Worm (Caenorhabditis elegans): Measurements from ENCODE around the gene gbh-1.

DNA sequence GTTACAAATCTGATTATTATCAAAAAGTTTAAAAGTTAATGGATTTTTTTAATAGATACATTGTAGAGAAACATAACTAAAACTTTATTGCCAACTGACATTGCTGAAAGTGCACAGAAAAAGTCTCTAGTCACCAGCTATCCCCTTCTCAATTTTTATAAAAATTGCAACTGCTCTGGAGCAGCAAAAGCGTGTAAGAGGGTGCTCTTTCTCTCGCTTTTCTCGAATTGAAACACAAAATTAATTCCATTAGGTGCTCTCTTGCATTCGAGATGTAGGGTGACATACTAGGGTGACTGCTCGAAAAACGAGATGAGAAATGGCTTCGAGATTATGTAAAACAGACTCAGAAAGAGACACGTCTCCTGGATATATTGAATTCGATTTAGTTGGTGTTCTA is 13.0 kb downstream of the gbh-1 start:
- TF ChIP-seq daf-12 (tag; optimal IDR thresholded peaks at IDR 0.05) (no peak), fkh-10 (GFP tag; optimal IDR thresholded peaks at IDR 0.05) (no peak), fkh-2 (tag; optimal IDR thresholded peaks at IDR 0.05) (no peak), mml-1 (tag; optimal IDR thresholded peaks at IDR 0.05) (no peak), fos-1 (tag; optimal IDR thresholded peaks at IDR 0.05) (no peak), mdl-1 (tag; optimal IDR thresholded peaks at IDR 0.05) (no peak), aly-2 (tag; optimal IDR thresholded peaks at IDR 0.05) (no peak), zag-1 (tag; optimal IDR thresholded peaks at IDR 0.05) (no peak), nhr-237 (tag; optimal IDR thresholded peaks at IDR 0.05) (no peak), ama-1 (optimal IDR thresholded peaks at IDR 0.05) (no peak), eor-1 (tag; optimal IDR thresholded peaks at IDR 0.05) (no peak), nhr-11 (tag; optimal IDR thresholded peaks at IDR 0.05) (no peak), ceh-82 (tag; optimal IDR thresholded peaks at IDR 0.05) (no peak)

Data from whole organism, L3 larva.